Worm (Caenorhabditis elegans) whole organism, late embryonic: Measurements from ENCODE around the gene pqn-41.

Experiments
- ceh-14 ChIP-seq: sonication (generic microtip); optimal IDR thresholded peaks from 2 replicates; lab custom pipeline; 2016; ENCODE audit warnings: missing genotype, missing genetic modification characterization, missing compliant biosample characterization
- dve-1 ChIP-seq: sonication (generic microtip); optimal IDR thresholded peaks from 2 replicates; lab custom pipeline; 2017; ENCODE audit warnings: antibody characterized with exemption, mild to moderate bottlenecking, missing genetic modification characterization, missing compliant biosample characterization
- eyg-1 ChIP-seq: sonication (generic microtip); optimal IDR thresholded peaks from 2 replicates; lab custom pipeline; 2016; ENCODE audit warnings: missing genotype, missing genetic modification characterization, missing compliant biosample characterization
- nhr-11 ChIP-seq: fragments of 150-350 bp; optimal IDR thresholded peaks from 2 replicates; lab custom pipeline; 2014; ENCODE audit warnings: missing biosample characterization, missing genetic modification characterization
- pag-3 ChIP-seq: sonication (generic microtip); optimal IDR thresholded peaks from 2 replicates; lab custom pipeline; 2016; ENCODE audit warnings: missing compliant biosample characterization, missing genetic modification characterization, borderline replicate concordance
- pha-4 ChIP-seq: fragments of 150-350 bp; optimal IDR thresholded peaks from 2 replicates; lab custom pipeline; 2018; ENCODE audit warnings: missing biosample characterization, missing genetic modification reagents, missing genetic modification characterization
- unc-86 ChIP-seq: sonication (generic microtip); optimal IDR thresholded peaks from 2 replicates; lab custom pipeline; 2016; ENCODE audit warnings: missing genetic modification characterization, missing compliant biosample characterization

ce11 chrIII:1963128-1963527, 57.4 kb downstream of the pqn-41 start:
- no peak for TF ChIP-seq unc-86 (tag; lab: Kevin White, UChicago)
- no peak for TF ChIP-seq pag-3 (tag; lab: Kevin White, UChicago)
- TF ChIP-seq pha-4 (tag; lab: Kevin White, UChicago), result no peak
- TF ChIP-seq ceh-14 (tag; lab: Kevin White, UChicago), result no peak
- TF ChIP-seq dve-1 (tag; lab: Kevin White, UChicago), result no peak
- TF ChIP-seq eyg-1 (tag; lab: Kevin White, UChicago), result no peak
- TF ChIP-seq nhr-11 (tag; lab: Kevin White, UChicago), result no peak
